Worm (Caenorhabditis elegans): ENCODE measurements around the gene T28A11.22.

- no peak for TF ChIP-seq F44E2.7 (GFP tag; IDR thresholded peaks at IDR 0.05)
- TF ChIP-seq nhr-11 (tag; optimal IDR thresholded peaks at IDR 0.05), result no peak
- TF ChIP-seq nhr-76 (tag; optimal IDR thresholded peaks at IDR 0.05), result no peak
- no peak for TF ChIP-seq dmd-8 (GFP tag; IDR thresholded peaks at IDR 0.05)
- TF ChIP-seq nhr-25 (tag; optimal IDR thresholded peaks at IDR 0.05; ENCODE audit: borderline replicate concordance, insufficient read depth), result no peak
- TF ChIP-seq fos-1 (tag; optimal IDR thresholded peaks at IDR 0.05), result no peak
- TF ChIP-seq F49E8.2 (tag; optimal IDR thresholded peaks at IDR 0.05; ENCODE audit: borderline replicate concordance), result no peak
- TF ChIP-seq mdl-1 (tag; optimal IDR thresholded peaks at IDR 0.05), result no peak
- TF ChIP-seq Y105C5A.15 (GFP tag; IDR thresholded peaks at IDR 0.05), result no peak
- no peak for TF ChIP-seq lsy-2 (tag; optimal IDR thresholded peaks at IDR 0.05)
Observed at ce11 chrV:3280009-3280408, 22.6 kb downstream of the T28A11.22 start, which contains the start of gene T28A11.2.
